Fruit fly (Drosophila melanogaster) whole organism, embryonic: ENCODE data around the gene CG32299.

Experiments used
- Aef1 ChIP-seq: fragments of 200-800 bp; sonication (Bioruptor generic); IDR thresholded peaks from 3 replicates; pipeline ENCODE4 v1.3.6; 2022; ENCODE audit warnings: missing biosample characterization, missing genetic modification characterization
- CG1024 ChIP-seq: fragments of 200-800 bp; sonication (Bioruptor generic); IDR thresholded peaks from 2 replicates; pipeline ENCODE4 v1.3.6; 2022; ENCODE audit warnings: missing biosample characterization, missing genetic modification characterization
- CG11723 ChIP-seq: fragments of 200-800 bp; sonication (Bioruptor generic); optimal IDR thresholded peaks from 2 replicates; lab custom pipeline; 2017; ENCODE audit warnings: missing biosample characterization, mild to moderate bottlenecking, missing genetic modification characterization
- CG30431 ChIP-seq: fragments of 200-800 bp; sonication (Bioruptor generic); optimal IDR thresholded peaks from 2 replicates; lab custom pipeline; 2017; ENCODE audit warnings: missing biosample characterization, missing genetic modification characterization
- CG4820 ChIP-seq: fragments of 200-800 bp; sonication (Bioruptor generic); optimal IDR thresholded peaks from 3 replicates; lab custom pipeline; 2016; ENCODE audit warnings: missing biosample characterization, missing genetic modification characterization
- Dip2 ChIP-seq: fragments of 200-800 bp; sonication (Bioruptor generic); IDR thresholded peaks from 2 replicates; pipeline ENCODE4 v1.3.6; 2022; ENCODE audit warnings: missing biosample characterization, missing genetic modification characterization
- Hr78 ChIP-seq, 2 experiments: fragments of 200-800 bp in 1 of 2; fragments of >200 bp in 1 of 2; sonication (Bioruptor generic) in 1 of 2; optimal IDR thresholded peaks; 2 replicates each; lab custom pipeline; 2017 to 2019; ENCODE audit warnings: missing biosample characterization in 2 of 2, missing genetic modification characterization in 2 of 2, mild to moderate bottlenecking in 1 of 2, moderate library complexity in 1 of 2
- ac ChIP-seq: fragments of 200-800 bp; sonication (Bioruptor generic); optimal IDR thresholded peaks from 3 replicates; lab custom pipeline; 2017; ENCODE audit warnings: missing biosample characterization, mild to moderate bottlenecking, missing genetic modification characterization
- cwo ChIP-seq: fragments of 200-800 bp; sonication (Bioruptor generic); optimal IDR thresholded peaks from 3 replicates; lab custom pipeline; 2017; ENCODE audit warnings: missing biosample characterization, missing genetic modification characterization, mild to moderate bottlenecking, moderate library complexity, missing genetic modification reagents
- dati ChIP-seq: fragments of 200-800 bp; sonication (Bioruptor generic); IDR thresholded peaks from 2 replicates; pipeline ENCODE4 v1.3.6; 2022; ENCODE audit warnings: missing biosample characterization, missing genetic modification characterization
- odd ChIP-seq: fragments of 200-800 bp; sonication (Bioruptor generic); optimal IDR thresholded peaks from 2 replicates; lab custom pipeline; 2017; ENCODE audit warnings: missing biosample characterization, mild to moderate bottlenecking, missing genetic modification characterization

- TF ChIP-seq Aef1 (GFP tag; lab: Robert Waterston, UW) (no peak), dati (GFP tag; lab: Robert Waterston, UW) (no peak), cwo (no peak), CG4820 (GFP tag; lab: Kevin White, UChicago) (no peak), Dip2 (no peak), CG30431 (no peak), CG1024 (GFP tag; lab: Robert Waterston, UW) (0 out of 2 replicates have a peak, but pooled peaks have one; percentile 2), ac (GFP tag; lab: Kevin White, UChicago) (no peak), CG11723 (GFP tag; lab: Kevin White, UChicago) (no peak), Hr78 (GFP tag; optimal IDR thresholded peaks at IDR 0.05; lab: Kevin White, UChicago) (no peak), odd (no peak)
Measured at dm6 chr3L:2377114-2377783, 13.5 kb downstream of the CG32299 start, which contains the start of the genes CG15877 and Svil.
